Fruit fly (Drosophila melanogaster): ENCODE results near the gene Ca-alpha1T.

Ca-alpha1T gene

DNA sequence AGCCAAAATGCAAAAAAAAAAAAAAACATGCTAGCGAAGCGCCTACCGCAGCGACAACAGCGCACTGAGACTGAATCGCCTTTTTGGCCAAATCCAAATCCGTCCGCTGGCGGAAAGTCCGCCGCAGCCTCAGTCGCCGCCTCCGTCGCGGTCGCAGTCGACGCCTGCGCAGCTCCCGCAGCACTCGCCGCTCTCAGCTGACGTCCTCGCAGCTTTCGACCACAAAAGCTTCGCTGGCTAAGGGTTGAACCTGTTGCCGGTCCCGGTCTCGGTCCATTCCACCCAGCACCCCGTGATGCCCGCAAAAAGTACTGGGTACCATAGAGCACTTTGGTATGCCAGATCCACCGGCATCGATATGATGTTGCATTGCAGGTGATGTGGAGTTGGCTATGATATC, 111.0 kb downstream of the Ca-alpha1T start, which contains the start of gene CG4660 (continued):
- no peak for TF ChIP-seq unc-4 (GFP tag; IDR thresholded peaks at IDR 0.05; ENCODE audit: partially characterized antibody)
- no peak for TF ChIP-seq CG4730 (GFP tag; IDR thresholded peaks at IDR 0.05)
- TF ChIP-seq CG11504 (tag; optimal IDR thresholded peaks at IDR 0.05) = no peak
- no peak for TF ChIP-seq emc (GFP tag; optimal IDR thresholded peaks at IDR 0.05)
- TF ChIP-seq Lhr (GFP tag; optimal IDR thresholded peaks at IDR 0.05) = no peak
- no peak for TF ChIP-seq CG10979 (tag; optimal IDR thresholded peaks at IDR 0.05)
- 0 out of 3 replicates have a peak, but pooled peaks have one; percentile 28 for TF ChIP-seq ci (GFP tag; IDR thresholded peaks at IDR 0.05)
- no peak for TF ChIP-seq CG13296 (GFP tag; optimal IDR thresholded peaks at IDR 0.05)
- no peak for TF ChIP-seq Sin3A (optimal IDR thresholded peaks at IDR 0.05)
- TF ChIP-seq repo (GFP tag; optimal IDR thresholded peaks at IDR 0.05) = no peak
- peak; percentile 36 for TF ChIP-seq D19B (GFP tag; optimal IDR thresholded peaks at IDR 0.05)
- peak; percentile 53; the same call in 1 of the 2 replicates for TF ChIP-seq seq (GFP tag; IDR thresholded peaks at IDR 0.05)
- no peak for TF ChIP-seq CG10565 (GFP tag; optimal IDR thresholded peaks at IDR 0.05)
- TF ChIP-seq ind (GFP tag; optimal IDR thresholded peaks at IDR 0.05) = no peak
- TF ChIP-seq CG2678 (tag; optimal IDR thresholded peaks at IDR 0.05) = no peak

DNA sequence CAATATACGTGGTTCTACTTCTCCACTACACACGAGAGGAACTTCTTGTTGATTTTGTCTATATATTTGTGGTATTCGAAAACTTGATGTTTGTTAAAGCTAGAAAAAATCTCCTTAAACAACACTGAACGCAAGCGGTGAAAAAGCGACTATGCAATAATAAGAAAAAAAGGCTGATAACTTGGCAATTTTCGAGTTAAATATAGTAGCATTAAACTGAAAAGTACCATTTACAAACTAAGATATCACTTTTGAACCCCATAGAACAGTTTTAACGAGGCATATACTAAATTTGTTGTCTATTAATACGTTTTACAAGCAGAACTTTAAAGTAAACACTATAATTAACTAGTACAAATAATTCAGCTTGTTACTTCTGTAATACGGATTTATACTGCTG, 114.6 kb downstream of the Ca-alpha1T start, which contains the start of gene CG4666:
Gene CG4666, minus strand, starts transcription at position 101 of the 400 bp plus-strand sequence.
- TF ChIP-seq h (optimal IDR thresholded peaks at IDR 0.05) (no peak), CG9215 (GFP tag; IDR thresholded peaks at IDR 0.05) (no peak), CG7963 (GFP tag; IDR thresholded peaks at IDR 0.05; ENCODE audit: partially characterized antibody) (no peak), Sry-β (GFP tag; optimal IDR thresholded peaks at IDR 0.05) (peak; percentile 54), CG1233 (GFP tag; optimal IDR thresholded peaks at IDR 0.05) (no peak)

DNA sequence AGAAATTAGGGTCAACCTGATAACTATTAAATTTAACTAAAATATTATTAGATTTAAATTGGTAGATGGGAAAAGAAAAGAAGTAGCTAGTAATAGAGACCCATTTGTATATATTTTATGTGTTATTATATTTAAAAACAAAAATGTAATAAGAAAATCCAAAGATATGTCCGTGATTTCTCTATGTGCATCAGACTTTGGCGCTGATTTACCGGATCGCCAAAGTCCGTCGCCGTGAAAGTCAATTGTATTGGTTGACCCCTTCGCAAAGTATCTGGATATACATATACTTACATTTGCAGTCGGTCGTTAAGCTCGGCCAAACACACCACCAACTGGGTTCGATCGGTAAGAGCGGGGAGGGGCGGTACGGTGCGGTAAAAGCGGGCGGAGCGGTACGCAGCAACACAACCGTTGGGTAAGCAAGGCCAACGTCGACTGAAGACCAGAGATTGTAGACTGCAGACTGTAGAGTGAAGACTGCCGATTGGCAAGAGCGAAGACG, 115.2 kb downstream of the Ca-alpha1T start:
- TF ChIP-seq cg (GFP tag; optimal IDR thresholded peaks at IDR 0.05) = no peak
- TF ChIP-seq nerfin-1 (tag; optimal IDR thresholded peaks at IDR 0.05) = peak; percentile 8
- peak; percentile 72 for TF ChIP-seq CG11504 (tag; optimal IDR thresholded peaks at IDR 0.05)
- peak; percentile 39 to 54 for TF ChIP-seq bsh (GFP tag; optimal IDR thresholded peaks at IDR 0.05)
- TF ChIP-seq dpn (GFP tag; optimal IDR thresholded peaks at IDR 0.05) = peak in 1 of 2 experiments; percentile 32
- TF ChIP-seq Hr78 (GFP tag; optimal IDR thresholded peaks at IDR 0.05) = peak in 1 of 2 experiments; percentile 56
- no peak for TF ChIP-seq D (optimal IDR thresholded peaks at IDR 0.05)
- TF ChIP-seq D (GFP tag; optimal IDR thresholded peaks at IDR 0.05) = peak; percentile 8
- no peak for TF ChIP-seq CG5953 (GFP tag; IDR thresholded peaks at IDR 0.05)
- TF ChIP-seq ATbp (GFP tag; optimal IDR thresholded peaks at IDR 0.05) = peak; percentile 37
- peak; percentile 10 for TF ChIP-seq CG12659 (GFP tag; optimal IDR thresholded peaks at IDR 0.05)
- TF ChIP-seq CG10979 (tag; optimal IDR thresholded peaks at IDR 0.05) = peak; percentile 45
- no peak for TF ChIP-seq Rfx (GFP tag; IDR thresholded peaks at IDR 0.05)
- TF ChIP-seq Trl (optimal IDR thresholded peaks at IDR 0.05) = no peak
- TF ChIP-seq Trl (GFP tag; optimal IDR thresholded peaks at IDR 0.05) = no peak
- peak; percentile 4 for TF ChIP-seq CG3407 (GFP tag; optimal IDR thresholded peaks at IDR 0.05)
- TF ChIP-seq CG13424 (tag; optimal IDR thresholded peaks at IDR 0.05) = peak; percentile 48
- TF ChIP-seq Pdp1 (GFP tag; optimal IDR thresholded peaks at IDR 0.05) = peak in 1 of 2 experiments; percentile 24
- TF ChIP-seq Jarid2 (GFP tag; optimal IDR thresholded peaks at IDR 0.05) = peak; percentile 31
- peak; percentile 45 for TF ChIP-seq CG8388 (GFP tag; optimal IDR thresholded peaks at IDR 0.05)
- peak; percentile 14 for TF ChIP-seq ewg (GFP tag; optimal IDR thresholded peaks at IDR 0.05)
- peak; percentile 56 for TF ChIP-seq dmrt99B (tag; optimal IDR thresholded peaks at IDR 0.05)
- TF ChIP-seq ap (GFP tag; IDR thresholded peaks at IDR 0.05) = peak; percentile 35; the same call in 1 of the 2 replicates
- TF ChIP-seq Lim3 (GFP tag; IDR thresholded peaks at IDR 0.05) = no peak
- peak; percentile 30 for TF ChIP-seq CG7556 (GFP tag; optimal IDR thresholded peaks at IDR 0.05)
- TF ChIP-seq CoRest (tag; optimal IDR thresholded peaks at IDR 0.05) = peak; percentile 42
- TF ChIP-seq psq (GFP tag; optimal IDR thresholded peaks at IDR 0.05) = no peak
- TF ChIP-seq CG6813 (GFP tag; optimal IDR thresholded peaks at IDR 0.05) = no peak
- TF ChIP-seq phol (tag; optimal IDR thresholded peaks at IDR 0.05) = peak; percentile 49

Measured in whole organism, embryonic.